Worm (Caenorhabditis elegans) whole organism, L3 larva: ENCODE results near the gene dgk-1.

Experiments
- R02D3.7 ChIP-seq: fragments of 150-350 bp; optimal IDR thresholded peaks from 2 replicates; lab custom pipeline; 2014; ENCODE audit warnings: missing biosample characterization, missing genetic modification characterization
- ZK546.5 ChIP-seq: sonication (generic microtip); optimal IDR thresholded peaks from 2 replicates; lab custom pipeline; 2017; ENCODE audit warnings: missing biosample characterization, missing genetic modification characterization
- aly-2 ChIP-seq: fragments of 150-350 bp; optimal IDR thresholded peaks from 2 replicates; lab custom pipeline; 2014; ENCODE audit warnings: missing biosample characterization, missing genetic modification characterization
- ama-1 ChIP-seq: fragments of 150-350 bp; optimal IDR thresholded peaks from 2 replicates; lab custom pipeline; 2018
- ceh-9 ChIP-seq: sonication (generic microtip); optimal IDR thresholded peaks from 2 replicates; lab custom pipeline; 2018; ENCODE audit warnings: missing biosample characterization, missing genetic modification characterization
- daf-12 ChIP-seq: fragments of 150-350 bp; optimal IDR thresholded peaks from 2 replicates; lab custom pipeline; 2014; ENCODE audit warnings: missing biosample characterization, missing genetic modification reagents, missing genetic modification characterization
- egl-27 ChIP-seq: sonication (generic microtip); optimal IDR thresholded peaks from 4 replicates; lab custom pipeline; 2017; ENCODE audit warnings: missing biosample characterization, missing genetic modification reagents, missing genetic modification characterization
- elt-1 ChIP-seq: fragments of 150-350 bp; optimal IDR thresholded peaks from 2 replicates; lab custom pipeline; 2014; ENCODE audit warnings: missing biosample characterization, missing genetic modification characterization
- elt-2 ChIP-seq: sonication (generic microtip); optimal IDR thresholded peaks from 2 replicates; lab custom pipeline; 2016; ENCODE audit warnings: missing genetic modification reagents, mild to moderate bottlenecking, missing genetic modification characterization, missing compliant biosample characterization
- elt-3 ChIP-seq, 3 experiments: fragments of 150-350 bp in 1 of 3; sonication (generic microtip) in 2 of 3; optimal IDR thresholded peaks; 2 replicates in 2 of 3; 4 replicates in 1 of 3; lab custom pipeline; 2014 to 2017; ENCODE audit warnings: missing biosample characterization in 3 of 3, missing genetic modification characterization in 3 of 3
- fkh-10 ChIP-seq: sonication (generic microtip); optimal IDR thresholded peaks from 2 replicates; lab custom pipeline; 2017; ENCODE audit warnings: missing biosample characterization, missing genetic modification reagents, missing genetic modification characterization
- fkh-2 ChIP-seq: fragments of 150-350 bp; optimal IDR thresholded peaks from 2 replicates; lab custom pipeline; 2014; ENCODE audit warnings: missing biosample characterization, missing genetic modification reagents, missing genetic modification characterization
- hmg-11 ChIP-seq: sonication (generic microtip); optimal IDR thresholded peaks from 2 replicates; lab custom pipeline; 2016; ENCODE audit warnings: missing genetic modification characterization, missing compliant biosample characterization
- jun-1 ChIP-seq: fragments of 150-350 bp; optimal IDR thresholded peaks from 2 replicates; lab custom pipeline; 2014; ENCODE audit warnings: missing biosample characterization, missing genetic modification reagents, missing genetic modification characterization
- lin-15B ChIP-seq: fragments of 150-350 bp; optimal IDR thresholded peaks from 2 replicates; lab custom pipeline; 2014; ENCODE audit warnings: missing biosample characterization, missing genetic modification characterization
- lin-39 ChIP-seq: fragments of 150-350 bp; optimal IDR thresholded peaks from 2 replicates; lab custom pipeline; 2018; ENCODE audit warnings: missing biosample characterization, missing genetic modification reagents, missing genetic modification characterization
- lsy-12 ChIP-seq: sonication (generic microtip); optimal IDR thresholded peaks from 2 replicates; lab custom pipeline; 2016; ENCODE audit warnings: mild to moderate bottlenecking, missing genetic modification characterization, missing compliant biosample characterization
- mml-1 ChIP-seq: fragments of 150-350 bp; sonication (generic microtip); optimal IDR thresholded peaks from 3 replicates; lab custom pipeline; 2014; ENCODE audit warnings: missing biosample characterization, missing genetic modification characterization
- nfya-1 ChIP-seq: sonication (generic microtip); optimal IDR thresholded peaks from 2 replicates; lab custom pipeline; 2017; ENCODE audit warnings: missing genetic modification characterization, mild to moderate bottlenecking, missing compliant biosample characterization, antibody characterized with exemption, moderate library complexity; ENCODE audit not compliant: insufficient read depth
- nhr-11 ChIP-seq: fragments of 150-350 bp; optimal IDR thresholded peaks from 2 replicates; lab custom pipeline; 2014; ENCODE audit warnings: missing biosample characterization, missing genetic modification characterization
- nhr-23 ChIP-seq: fragments of 150-350 bp; optimal IDR thresholded peaks from 2 replicates; lab custom pipeline; 2014; ENCODE audit warnings: missing biosample characterization, missing genetic modification reagents, missing genetic modification characterization
- nhr-237 ChIP-seq: fragments of 150-350 bp; optimal IDR thresholded peaks from 2 replicates; lab custom pipeline; 2014; ENCODE audit warnings: missing biosample characterization, missing genetic modification characterization
- nhr-25 ChIP-seq: sonication (generic microtip); optimal IDR thresholded peaks from 2 replicates; lab custom pipeline; 2017; ENCODE audit warnings: missing biosample characterization, missing genetic modification characterization
- nhr-28 ChIP-seq: fragments of 150-350 bp; optimal IDR thresholded peaks from 2 replicates; lab custom pipeline; 2014; ENCODE audit warnings: missing biosample characterization, missing genetic modification characterization
- nhr-43 ChIP-seq: sonication (generic microtip); optimal IDR thresholded peaks from 2 replicates; lab custom pipeline; 2016; ENCODE audit warnings: mild to moderate bottlenecking, missing genetic modification characterization, missing compliant biosample characterization; ENCODE audit not compliant: poor library complexity, severe bottlenecking
- nhr-67 ChIP-seq: fragments of 150-350 bp; optimal IDR thresholded peaks from 2 replicates; lab custom pipeline; 2014; ENCODE audit warnings: missing biosample characterization, missing genetic modification characterization
- nhr-76 ChIP-seq: fragments of 150-350 bp; sonication (generic microtip); optimal IDR thresholded peaks from 5 replicates; lab custom pipeline; 2014; ENCODE audit warnings: missing biosample characterization, missing genetic modification characterization
- pqm-1 ChIP-seq: fragments of 150-350 bp; optimal IDR thresholded peaks from 2 replicates; lab custom pipeline; 2017; ENCODE audit warnings: missing biosample characterization, missing genetic modification characterization, inconsistent platforms
- sea-2 ChIP-seq: fragments of 150-350 bp; sonication (generic microtip); optimal IDR thresholded peaks from 4 replicates; lab custom pipeline; 2014; ENCODE audit warnings: missing biosample characterization, missing genetic modification reagents, missing genetic modification characterization
- skn-1 ChIP-seq: fragments of 150-350 bp; optimal IDR thresholded peaks from 2 replicates; lab custom pipeline; 2014; ENCODE audit warnings: missing biosample characterization, missing genetic modification characterization
- tbx-2 ChIP-seq: sonication (generic microtip); optimal IDR thresholded peaks from 2 replicates; lab custom pipeline; 2016; ENCODE audit warnings: mild to moderate bottlenecking, missing genetic modification characterization, missing compliant biosample characterization
- unc-39 ChIP-seq: sonication (generic microtip); optimal IDR thresholded peaks from 4 replicates; lab custom pipeline; 2017; ENCODE audit warnings: missing biosample characterization, missing genetic modification characterization
- unc-62 ChIP-seq: fragments of 150-350 bp; sonication (generic microtip); optimal IDR thresholded peaks from 4 replicates; lab custom pipeline; 2014; ENCODE audit warnings: missing biosample characterization, missing genetic modification reagents, missing genetic modification characterization
- zag-1 ChIP-seq: fragments of 150-350 bp; optimal IDR thresholded peaks from 2 replicates; lab custom pipeline; 2014; ENCODE audit warnings: missing biosample characterization, missing genetic modification characterization
- ztf-11 ChIP-seq: fragments of 150-350 bp; optimal IDR thresholded peaks from 2 replicates; lab custom pipeline; 2014; ENCODE audit warnings: missing biosample characterization, missing genetic modification characterization
- ztf-4 ChIP-seq: fragments of 150-350 bp; optimal IDR thresholded peaks from 2 replicates; lab custom pipeline; 2014; ENCODE audit warnings: missing biosample characterization, missing genetic modification characterization

dgk-1 gene

ce11 chrX:949466-949865 is 41.8 kb downstream of the dgk-1 start (continued):
- TF ChIP-seq nhr-237 (tag; lab: Kevin White, UChicago) (no peak), ztf-11 (tag; lab: Kevin White, UChicago) (peak; percentile 39), jun-1 (tag; lab: Kevin White, UChicago) (peak; percentile 84), fkh-10 (GFP tag; lab: Kevin White, UChicago) (peak; percentile 93), nhr-43 (tag; lab: Kevin White, UChicago) (peak; percentile 78), unc-39 (tag; lab: Kevin White, UChicago) (peak; percentile 8), R02D3.7 (tag; lab: Kevin White, UChicago) (peak; percentile 80), nfya-1 (tag; lab: Kevin White, UChicago) (peak; percentile 91), nhr-11 (tag; lab: Kevin White, UChicago) (peak; percentile 77), hmg-11 (tag; lab: Kevin White, UChicago) (peak; percentile 100), zag-1 (tag; lab: Kevin White, UChicago) (peak; percentile 79), nhr-76 (tag; lab: Kevin White, UChicago) (no peak), aly-2 (tag; lab: Kevin White, UChicago) (no peak), lin-15B (peak; percentile 77), egl-27 (tag; lab: Kevin White, UChicago) (peak; percentile 76), elt-2 (tag; lab: Kevin White, UChicago) (peak; percentile 43), nhr-25 (peak; percentile 81), fkh-2 (tag; lab: Kevin White, UChicago) (peak; percentile 70), nhr-28 (tag; lab: Kevin White, UChicago) (no peak)

ce11 chrX:948783-949182 is 42.5 kb downstream of the dgk-1 start, which contains the start of gene sms-2:
Gene sms-2, minus strand, starts transcription at chrX:948883.
- TF ChIP-seq nhr-76 (tag; lab: Kevin White, UChicago) (no peak), nhr-25 (no peak), nhr-43 (tag; lab: Kevin White, UChicago) (no peak), egl-27 (tag; lab: Kevin White, UChicago) (no peak), elt-1 (tag; lab: Kevin White, UChicago) (no peak), ceh-9 (tag; lab: Kevin White, UChicago) (no peak), daf-12 (tag; lab: Kevin White, UChicago) (no peak), mml-1 (no peak), hmg-11 (tag; lab: Kevin White, UChicago) (no peak), pqm-1 (tag; lab: Kevin White, UChicago) (no peak), skn-1 (tag; lab: Kevin White, UChicago) (no peak), ama-1 (lab: Kevin White, UChicago) (no peak), elt-3 (tag; optimal IDR thresholded peaks at IDR 0.05; lab: Kevin White, UChicago) (no peak), tbx-2 (no peak), ZK546.5 (tag; lab: Kevin White, UChicago) (no peak), nhr-237 (tag; lab: Kevin White, UChicago) (no peak), nfya-1 (tag; lab: Kevin White, UChicago) (no peak), lin-15B (no peak), nhr-11 (tag; lab: Kevin White, UChicago) (no peak), fkh-2 (tag; lab: Kevin White, UChicago) (no peak)

DNA sequence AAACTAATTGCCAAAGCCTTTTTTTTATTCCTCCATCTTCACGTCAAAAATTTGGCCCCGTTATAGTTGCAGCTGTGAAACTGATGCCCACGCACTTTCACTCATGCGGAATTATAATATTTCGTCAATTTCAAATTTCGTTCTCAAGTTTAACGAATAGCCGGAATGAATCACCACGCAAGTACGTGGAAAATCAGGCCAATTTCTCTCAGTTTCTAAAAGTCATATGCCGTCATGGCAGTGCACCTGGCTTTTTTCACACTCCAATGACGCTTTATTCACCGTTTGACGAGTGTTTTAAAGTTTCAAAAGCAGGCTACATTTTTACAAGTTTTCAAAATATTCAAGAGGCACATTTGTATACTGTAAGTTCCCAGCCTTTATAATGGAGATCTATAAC is 43.4 kb downstream of the dgk-1 start:
- TF ChIP-seq zag-1 (tag; lab: Kevin White, UChicago) (no peak), ceh-9 (tag; lab: Kevin White, UChicago) (no peak), ztf-4 (no peak), sea-2 (GFP tag; lab: Kevin White, UChicago) (no peak), ztf-11 (tag; lab: Kevin White, UChicago) (no peak), lin-39 (no peak), jun-1 (tag; lab: Kevin White, UChicago) (no peak), lsy-12 (tag; lab: Kevin White, UChicago) (no peak), skn-1 (tag; lab: Kevin White, UChicago) (no peak), nhr-11 (tag; lab: Kevin White, UChicago) (no peak), tbx-2 (no peak), nhr-25 (no peak), nhr-23 (tag; lab: Kevin White, UChicago) (no peak), nhr-67 (tag; lab: Kevin White, UChicago) (no peak), unc-62 (GFP tag; lab: Kevin White, UChicago) (no peak)
